Worm (Caenorhabditis elegans): ENCODE measurements around the gene fat-3.

The fat-3 gene

DNA sequence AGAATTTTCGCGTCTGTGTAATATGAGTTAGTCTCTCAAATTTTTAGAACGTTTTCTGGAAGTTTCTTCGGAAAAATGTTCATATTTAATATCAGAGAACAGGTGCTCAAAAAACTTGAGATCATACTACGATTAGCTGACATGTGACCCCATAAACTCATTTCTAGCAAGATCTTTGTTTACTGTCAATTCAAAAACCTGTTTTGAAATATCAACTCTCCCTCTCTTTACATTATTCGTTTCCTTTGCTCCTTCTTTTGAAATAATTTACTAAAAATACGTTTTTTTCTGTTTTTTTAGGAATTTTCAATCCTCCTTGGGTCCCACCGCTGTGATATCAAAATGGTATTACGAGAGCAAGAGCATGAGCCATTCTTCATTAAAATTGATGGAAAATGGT lies 3.7 kb upstream of the fat-3 start, which contains the start of gene fat-4:
Gene fat-4, plus strand, starts transcription at position 301 of the 400 bp plus-strand sequence.
- TF ChIP-seq mef-2 (tag; optimal IDR thresholded peaks at IDR 0.05), result no peak
- TF ChIP-seq fkh-4 (tag; optimal IDR thresholded peaks at IDR 0.05; ENCODE audit: borderline replicate concordance), result no peak

DNA sequence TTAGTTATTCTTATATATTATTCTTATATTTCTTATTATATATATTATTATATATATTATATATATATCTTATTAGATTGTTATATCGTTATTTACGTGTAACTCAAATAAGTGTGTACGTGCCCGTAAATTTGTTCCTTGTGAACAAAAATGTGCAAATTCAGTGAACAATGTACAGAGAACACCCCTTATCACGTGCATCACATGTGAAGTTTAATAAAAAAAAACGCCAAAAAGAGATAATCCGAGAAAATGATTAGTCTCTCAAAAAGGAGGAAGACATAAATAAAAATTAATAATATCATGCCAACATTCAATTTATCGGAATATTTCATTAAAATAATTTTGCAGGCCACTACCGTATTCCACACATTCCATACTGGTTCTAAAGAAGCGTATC lies 3.2 kb upstream of the fat-3 start:
- TF ChIP-seq nhr-19 (GFP tag; conservative IDR thresholded peaks at IDR 0.05) (0 out of 2 replicates have a peak, but pooled peaks have one; percentile 9), dsc-1 (tag; optimal IDR thresholded peaks at IDR 0.05) (peak; percentile 42), zip-4 (GFP tag; optimal IDR thresholded peaks at IDR 0.05) (no peak), elt-2 (tag; optimal IDR thresholded peaks at IDR 0.05) (peak; percentile 40), nhr-20 (tag; optimal IDR thresholded peaks at IDR 0.05) (no peak)

DNA sequence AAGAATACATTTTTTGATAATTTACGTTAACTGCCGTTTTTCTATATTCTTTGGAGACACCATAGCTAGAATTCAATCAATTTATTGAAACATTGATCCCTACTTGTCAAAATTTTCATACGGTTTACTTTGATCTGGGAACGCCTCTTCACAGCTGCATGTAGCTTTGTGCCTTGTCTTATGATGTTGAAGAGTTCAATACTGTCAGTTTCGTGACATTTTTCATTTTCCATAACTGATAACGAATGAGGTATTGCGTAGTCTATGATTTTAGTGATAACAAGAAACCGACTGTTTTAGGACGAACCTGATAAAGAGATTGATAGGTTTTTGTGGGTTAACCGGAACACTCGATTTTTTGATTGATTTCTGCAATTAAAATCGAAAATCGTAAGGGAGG lies 1.4 kb upstream of the fat-3 start:
- no peak for TF ChIP-seq sup-37 (GFP tag; optimal IDR thresholded peaks at IDR 0.05)
- no peak for TF ChIP-seq dsc-1 (tag; optimal IDR thresholded peaks at IDR 0.05)
- peak; percentile 33 for TF ChIP-seq lin-14 (GFP tag; optimal IDR thresholded peaks at IDR 0.05)
- peak; percentile 9 for TF ChIP-seq nhr-20 (tag; optimal IDR thresholded peaks at IDR 0.05)
- TF ChIP-seq tlp-1 (tag; optimal IDR thresholded peaks at IDR 0.05), result peak; percentile 84
- TF ChIP-seq nhr-19 (GFP tag; conservative IDR thresholded peaks at IDR 0.05), result no peak
- TF ChIP-seq egl-13 (tag; optimal IDR thresholded peaks at IDR 0.05), result no peak
- peak; percentile 95 for TF ChIP-seq elt-2 (tag; optimal IDR thresholded peaks at IDR 0.05)
- TF ChIP-seq nhr-76 (tag; optimal IDR thresholded peaks at IDR 0.05), result no peak
- TF ChIP-seq ztf-4 (tag; optimal IDR thresholded peaks at IDR 0.05), result no peak
- peak; percentile 88 for TF ChIP-seq pqm-1 (tag; optimal IDR thresholded peaks at IDR 0.05)
- TF ChIP-seq blmp-1 (tag; optimal IDR thresholded peaks at IDR 0.05), result peak; percentile 16
- no peak for TF ChIP-seq mdl-1 (tag; optimal IDR thresholded peaks at IDR 0.05)
- TF ChIP-seq tbx-2 (tag; optimal IDR thresholded peaks at IDR 0.05), result no peak
- TF ChIP-seq aly-2 (tag; optimal IDR thresholded peaks at IDR 0.05), result no peak
- TF ChIP-seq alr-1 (tag; optimal IDR thresholded peaks at IDR 0.05; ENCODE audit: borderline replicate concordance), result no peak
- no peak for TF ChIP-seq efl-3 (GFP tag; optimal IDR thresholded peaks at IDR 0.05)
- no peak for TF ChIP-seq xbp-1 (tag; optimal IDR thresholded peaks at IDR 0.05)
- TF ChIP-seq nhr-237 (tag; optimal IDR thresholded peaks at IDR 0.05), result no peak
- TF ChIP-seq fkh-8 (tag; optimal IDR thresholded peaks at IDR 0.05), result no peak
- TF ChIP-seq aha-1 (tag; optimal IDR thresholded peaks at IDR 0.05), result no peak
- no peak for TF ChIP-seq pag-3 (tag; optimal IDR thresholded peaks at IDR 0.05; ENCODE audit: borderline replicate concordance, insufficient read depth)
- no peak for TF ChIP-seq snu-23 (GFP tag; optimal IDR thresholded peaks at IDR 0.05)
- no peak for TF ChIP-seq unc-30 (tag; optimal IDR thresholded peaks at IDR 0.05)
- peak in 1 of 2 experiments; percentile 49 for TF ChIP-seq lin-35 (GFP tag; optimal IDR thresholded peaks at IDR 0.05)
- TF ChIP-seq nhr-85 (tag), result peak; percentile 25
- TF ChIP-seq lir-3 (tag; optimal IDR thresholded peaks at IDR 0.05; ENCODE audit: poor library complexity), result no peak
- TF ChIP-seq hpl-2 (GFP tag; optimal IDR thresholded peaks at IDR 0.05), result no peak
- TF ChIP-seq elt-3 (tag; optimal IDR thresholded peaks at IDR 0.05), result peak in 1 of 6 experiments; percentile 23
- TF ChIP-seq zip-4 (GFP tag; optimal IDR thresholded peaks at IDR 0.05), result no peak
- no peak for TF ChIP-seq nhr-47 (tag; optimal IDR thresholded peaks at IDR 0.05)
- no peak for TF ChIP-seq unc-98 (GFP tag; IDR thresholded peaks at IDR 0.05)
- peak; percentile 19 for TF ChIP-seq nhr-71 (tag; optimal IDR thresholded peaks at IDR 0.05)

DNA sequence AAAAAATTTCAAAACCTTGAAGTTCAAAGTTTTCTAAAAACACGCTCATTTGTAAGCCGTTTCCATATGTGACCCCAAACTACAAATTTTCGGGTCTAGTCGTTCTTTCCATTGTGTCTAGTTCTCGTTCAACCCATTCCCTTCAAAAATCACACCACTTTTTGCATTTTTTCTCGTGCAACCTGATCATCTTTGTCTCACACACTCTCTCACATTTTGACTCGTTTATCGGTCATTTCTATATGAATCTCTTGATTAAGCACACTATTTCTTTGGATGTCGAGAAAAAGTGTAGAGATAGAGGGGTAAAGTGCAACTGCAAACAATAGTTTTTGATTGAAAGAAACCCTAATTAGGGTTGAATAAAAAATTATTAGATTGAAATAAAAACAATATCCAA lies 721 bp downstream of the fat-3 start:
- TF ChIP-seq skn-1 (tag; optimal IDR thresholded peaks at IDR 0.05) (peak; percentile 18), jun-1 (tag; optimal IDR thresholded peaks at IDR 0.05) (peak; percentile 65), C04F5.9 (tag; optimal IDR thresholded peaks at IDR 0.05) (no peak), swsn-7 (tag; optimal IDR thresholded peaks at IDR 0.05) (peak; percentile 32), ceh-8 (GFP tag; optimal IDR thresholded peaks at IDR 0.05) (no peak), zip-4 (GFP tag; optimal IDR thresholded peaks at IDR 0.05) (no peak), unc-62 (GFP tag; optimal IDR thresholded peaks at IDR 0.05) (no peak), elt-2 (tag; optimal IDR thresholded peaks at IDR 0.05) (peak; percentile 64), lin-39 (tag; optimal IDR thresholded peaks at IDR 0.05) (no peak), fkh-4 (tag; optimal IDR thresholded peaks at IDR 0.05; ENCODE audit: borderline replicate concordance) (no peak), nhr-28 (tag; optimal IDR thresholded peaks at IDR 0.05) (no peak), xbp-1 (tag; optimal IDR thresholded peaks at IDR 0.05) (peak; percentile 41), unc-130 (tag; optimal IDR thresholded peaks at IDR 0.05) (no peak), nhr-84 (tag; optimal IDR thresholded peaks at IDR 0.05) (no peak), lin-15B (tag; optimal IDR thresholded peaks at IDR 0.05) (no peak), ets-5 (GFP tag; IDR thresholded peaks at IDR 0.05) (no peak), blmp-1 (tag; optimal IDR thresholded peaks at IDR 0.05) (peak; percentile 69), sup-37 (GFP tag; optimal IDR thresholded peaks at IDR 0.05) (no peak), fkh-10 (GFP tag; optimal IDR thresholded peaks at IDR 0.05) (no peak)
